ENCODE assay signal across 1 fruit fly cellular context in genomic region chr2L:223351-223750, dm6.
TF ChIP-seq lines count a peak whose summit lies in the region.

No protein-coding gene starts in this region.

TF ChIP-seq in whole organism, embryonic, 481 proteins besides CTCF, POLR2A, EP300 and RAD21 (continued from another document):
- TF ChIP-seq CG34376 (GFP tag; optimal IDR thresholded peaks at IDR 0.05; lab: Kevin White, UChicago), result no peak
- peak; percentile 83 for TF ChIP-seq bcd (GFP tag; optimal IDR thresholded peaks at IDR 0.05; lab: Kevin White, UChicago)
- no peak for TF ChIP-seq mirr (GFP tag; optimal IDR thresholded peaks at IDR 0.05; lab: Kevin White, UChicago)
- peak; percentile 83 for TF ChIP-seq CG7556 (GFP tag; optimal IDR thresholded peaks at IDR 0.05; lab: Kevin White, UChicago)
- TF ChIP-seq CkIIα-i1 (GFP tag; IDR thresholded peaks at IDR 0.05; lab: Robert Waterston, UW), result no peak
- TF ChIP-seq CG18011 (GFP tag; optimal IDR thresholded peaks at IDR 0.05; lab: Kevin White, UChicago), result peak; percentile 67
- TF ChIP-seq CG13894 (tag; optimal IDR thresholded peaks at IDR 0.05; lab: Kevin White, UChicago), result no peak
- TF ChIP-seq CG7372 (GFP tag; IDR thresholded peaks at IDR 0.05; lab: Robert Waterston, UW), result peak; percentile 54
- TF ChIP-seq HmgZ (tag; optimal IDR thresholded peaks at IDR 0.05; lab: Kevin White, UChicago), result peak; percentile 45
- TF ChIP-seq Bdp1 (GFP tag; optimal IDR thresholded peaks at IDR 0.05; lab: Kevin White, UChicago), result peak; percentile 73
- peak; percentile 63 for TF ChIP-seq nom (GFP tag; optimal IDR thresholded peaks at IDR 0.05; lab: Kevin White, UChicago)
- peak; percentile 87 for TF ChIP-seq phol (tag; optimal IDR thresholded peaks at IDR 0.05; lab: Kevin White, UChicago)
- peak; percentile 82 for TF ChIP-seq lmd (GFP tag; IDR thresholded peaks at IDR 0.05; lab: Robert Waterston, UW)
- TF ChIP-seq CG31441 (GFP tag; IDR thresholded peaks at IDR 0.05; lab: Robert Waterston, UW), result peak; percentile 92
- TF ChIP-seq Ada2b (GFP tag; IDR thresholded peaks at IDR 0.05; lab: Robert Waterston, UW), result peak; percentile 87
- peak; percentile 76 for TF ChIP-seq grau (tag; optimal IDR thresholded peaks at IDR 0.05; lab: Kevin White, UChicago)
- TF ChIP-seq CG11560 (tag; IDR thresholded peaks at IDR 0.05; lab: Robert Waterston, UW), result peak; percentile 41; the same call in 1 of the 3 replicates
- TF ChIP-seq CG7745 (tag; optimal IDR thresholded peaks at IDR 0.05; lab: Kevin White, UChicago), result no peak
- no peak for TF ChIP-seq sd (tag; optimal IDR thresholded peaks at IDR 0.05; lab: Kevin White, UChicago)
- peak; percentile 72 for TF ChIP-seq CG33557 (GFP tag; optimal IDR thresholded peaks at IDR 0.05; lab: Kevin White, UChicago)
- TF ChIP-seq cg (GFP tag; optimal IDR thresholded peaks at IDR 0.05; lab: Kevin White, UChicago), result no peak
- TF ChIP-seq ash1 (GFP tag; optimal IDR thresholded peaks at IDR 0.05; lab: Kevin White, UChicago), result no peak
- peak; percentile 93 for TF ChIP-seq so (GFP tag; IDR thresholded peaks at IDR 0.05; lab: Robert Waterston, UW)
- TF ChIP-seq CG4820 (GFP tag; optimal IDR thresholded peaks at IDR 0.05; lab: Kevin White, UChicago), result peak; percentile 90
- TF ChIP-seq jing (GFP tag; optimal IDR thresholded peaks at IDR 0.05; lab: Kevin White, UChicago), result peak; percentile 74
- TF ChIP-seq vnd (GFP tag; IDR thresholded peaks at IDR 0.05; lab: Robert Waterston, UW; ENCODE audit: partially characterized antibody), result no peak
- TF ChIP-seq CG7271 (tag; optimal IDR thresholded peaks at IDR 0.05; lab: Kevin White, UChicago), result peak; percentile 74
- TF ChIP-seq tio (GFP tag; optimal IDR thresholded peaks at IDR 0.05; lab: Kevin White, UChicago), result peak; percentile 85
- no peak for TF ChIP-seq inv (GFP tag; IDR thresholded peaks at IDR 0.05; lab: Robert Waterston, UW; ENCODE audit: partially characterized antibody)
- TF ChIP-seq corto (GFP tag; optimal IDR thresholded peaks at IDR 0.05; lab: Kevin White, UChicago), result peak; percentile 77
- TF ChIP-seq unc-4 (GFP tag; IDR thresholded peaks at IDR 0.05; lab: Robert Waterston, UW; ENCODE audit: partially characterized antibody), result no peak
- peak; percentile 84 for TF ChIP-seq CG14667 (GFP tag; IDR thresholded peaks at IDR 0.05; lab: Robert Waterston, UW)
- TF ChIP-seq CG12942 (GFP tag; optimal IDR thresholded peaks at IDR 0.05; lab: Kevin White, UChicago), result peak; percentile 69
- TF ChIP-seq Ets97D (GFP tag; optimal IDR thresholded peaks at IDR 0.05; lab: Kevin White, UChicago), result peak; percentile 59
- TF ChIP-seq CG14050 (GFP tag; IDR thresholded peaks at IDR 0.05; lab: Robert Waterston, UW), result peak; percentile 87
- TF ChIP-seq Dip2 (GFP tag; IDR thresholded peaks at IDR 0.05; lab: Robert Waterston, UW), result peak; percentile 39; the same call in 1 of the 2 replicates
- TF ChIP-seq dysf (GFP tag; IDR thresholded peaks at IDR 0.05; lab: Robert Waterston, UW), result peak; percentile 86
- no peak for TF ChIP-seq CG2129 (GFP tag; IDR thresholded peaks at IDR 0.05; lab: Robert Waterston, UW; ENCODE audit: partially characterized antibody)
- TF ChIP-seq run (tag; optimal IDR thresholded peaks at IDR 0.05; lab: Kevin White, UChicago), result peak; percentile 69
- peak; percentile 22; the same call in 1 of the 2 replicates for TF ChIP-seq crol (GFP tag; IDR thresholded peaks at IDR 0.05; lab: Robert Waterston, UW)
- TF ChIP-seq kah (GFP tag; optimal IDR thresholded peaks at IDR 0.05; lab: Kevin White, UChicago), result peak; percentile 51
- TF ChIP-seq ro (GFP tag; IDR thresholded peaks at IDR 0.05; lab: Robert Waterston, UW), result peak; percentile 61; the same call in 1 of the 2 replicates
- peak in 1 of 3 experiments; percentile 68 for TF ChIP-seq Stat92E (GFP tag; optimal IDR thresholded peaks at IDR 0.05; lab: Kevin White, UChicago)
- TF ChIP-seq CG9817 (tag; optimal IDR thresholded peaks at IDR 0.05; lab: Kevin White, UChicago), result peak; percentile 28
- TF ChIP-seq ttk (GFP tag; IDR thresholded peaks at IDR 0.05; lab: Robert Waterston, UW), result peak; percentile 92
- peak; percentile 93 for TF ChIP-seq stc (GFP tag; IDR thresholded peaks at IDR 0.05; lab: Robert Waterston, UW)
- TF ChIP-seq CG3726 (GFP tag; IDR thresholded peaks at IDR 0.05; lab: Robert Waterston, UW), result peak; percentile 91
- TF ChIP-seq hkb (optimal IDR thresholded peaks at IDR 0.05; lab: Kevin White, UChicago), result no peak
- peak; percentile 92 for TF ChIP-seq hkb (GFP tag; IDR thresholded peaks at IDR 0.05; lab: Robert Waterston, UW)
- no peak for TF ChIP-seq pan (optimal IDR thresholded peaks at IDR 0.05; lab: Kevin White, UChicago)
- peak in 1 of 2 experiments; percentile 95 for TF ChIP-seq pan (GFP tag; optimal IDR thresholded peaks at IDR 0.05 in 1 of 2, IDR thresholded peaks at IDR 0.05 in 1 of 2)
- TF ChIP-seq slou (GFP tag; optimal IDR thresholded peaks at IDR 0.05; lab: Kevin White, UChicago), result peak; percentile 74
- peak; percentile 74 for TF ChIP-seq odd (GFP tag; optimal IDR thresholded peaks at IDR 0.05; lab: Kevin White, UChicago)
- peak; percentile 91 for TF ChIP-seq HLH3B (GFP tag; IDR thresholded peaks at IDR 0.05; lab: Robert Waterston, UW)
- peak; percentile 82 for TF ChIP-seq CG7786 (GFP tag; optimal IDR thresholded peaks at IDR 0.05; lab: Kevin White, UChicago)
- TF ChIP-seq Opbp (GFP tag; IDR thresholded peaks at IDR 0.05; lab: Robert Waterston, UW; ENCODE audit: partially characterized antibody), result no peak
- TF ChIP-seq ase (GFP tag; IDR thresholded peaks at IDR 0.05; lab: Robert Waterston, UW), result peak; percentile 92
- TF ChIP-seq ato (GFP tag; IDR thresholded peaks at IDR 0.05; lab: Robert Waterston, UW; ENCODE audit: partially characterized antibody), result no peak
- TF ChIP-seq CG8924 (tag; optimal IDR thresholded peaks at IDR 0.05; lab: Kevin White, UChicago), result peak; percentile 74
- TF ChIP-seq Six4 (GFP tag; optimal IDR thresholded peaks at IDR 0.05; lab: Kevin White, UChicago), result peak; percentile 85
- TF ChIP-seq CG1602 (GFP tag; optimal IDR thresholded peaks at IDR 0.05; lab: Kevin White, UChicago), result peak; percentile 83
- TF ChIP-seq CG30403 (GFP tag; optimal IDR thresholded peaks at IDR 0.05; lab: Kevin White, UChicago), result peak; percentile 88
- peak; percentile 87 for TF ChIP-seq row (GFP tag; IDR thresholded peaks at IDR 0.05; lab: Robert Waterston, UW)
- no peak for TF ChIP-seq CG15479 (GFP tag; optimal IDR thresholded peaks at IDR 0.05; lab: Kevin White, UChicago)
- TF ChIP-seq Poxn (GFP tag; IDR thresholded peaks at IDR 0.05; lab: Robert Waterston, UW), result no peak
- TF ChIP-seq fd102C (GFP tag; optimal IDR thresholded peaks at IDR 0.05; lab: Kevin White, UChicago), result peak; percentile 61
- no peak for TF ChIP-seq abd-A (tag; optimal IDR thresholded peaks at IDR 0.05; lab: Kevin White, UChicago)
- TF ChIP-seq br (optimal IDR thresholded peaks at IDR 0.05; lab: Kevin White, UChicago), result no peak
- peak; percentile 80 for TF ChIP-seq CG16815 (GFP tag; optimal IDR thresholded peaks at IDR 0.05; lab: Kevin White, UChicago)
- TF ChIP-seq gcm2 (GFP tag; optimal IDR thresholded peaks at IDR 0.05; lab: Kevin White, UChicago), result peak; percentile 72
- peak; percentile 21; the same call in 1 of the 3 replicates for TF ChIP-seq C15 (GFP tag; IDR thresholded peaks at IDR 0.05; lab: Robert Waterston, UW)
- no peak for TF ChIP-seq D19B (GFP tag; optimal IDR thresholded peaks at IDR 0.05; lab: Kevin White, UChicago)
- no peak for TF ChIP-seq CG6175 (GFP tag; IDR thresholded peaks at IDR 0.05; lab: Robert Waterston, UW)
- peak; percentile 90 for TF ChIP-seq CG34422 (GFP tag; IDR thresholded peaks at IDR 0.05; lab: Robert Waterston, UW)
- peak; percentile 84 for TF ChIP-seq CG13775 (GFP tag; optimal IDR thresholded peaks at IDR 0.05; lab: Kevin White, UChicago)
- no peak; the same call in 1 of the 2 replicates for TF ChIP-seq dan (GFP tag; IDR thresholded peaks at IDR 0.05; lab: Robert Waterston, UW)
- TF ChIP-seq CG14965 (GFP tag; optimal IDR thresholded peaks at IDR 0.05; lab: Kevin White, UChicago; ENCODE audit: borderline replicate concordance), result peak; percentile 40
- TF ChIP-seq CG17328 (GFP tag; IDR thresholded peaks at IDR 0.05; lab: Robert Waterston, UW), result peak; percentile 95
- no peak for TF ChIP-seq grn (GFP tag; optimal IDR thresholded peaks at IDR 0.05; lab: Kevin White, UChicago)
- peak; percentile 85 for TF ChIP-seq CG18476 (GFP tag; optimal IDR thresholded peaks at IDR 0.05; lab: Kevin White, UChicago)
- no peak for TF ChIP-seq CG6791 (GFP tag; IDR thresholded peaks at IDR 0.05; lab: Robert Waterston, UW; ENCODE audit: partially characterized antibody)
- TF ChIP-seq pros (GFP tag; optimal IDR thresholded peaks at IDR 0.05; lab: Kevin White, UChicago), result no peak
- peak; percentile 73 for TF ChIP-seq CG11723 (GFP tag; optimal IDR thresholded peaks at IDR 0.05; lab: Kevin White, UChicago)
- peak; percentile 82 for TF ChIP-seq CG6813 (GFP tag; optimal IDR thresholded peaks at IDR 0.05; lab: Kevin White, UChicago)
- peak; percentile 93 for TF ChIP-seq Rx (GFP tag; IDR thresholded peaks at IDR 0.05; lab: Robert Waterston, UW)
- TF ChIP-seq zfh2 (GFP tag; optimal IDR thresholded peaks at IDR 0.05; lab: Kevin White, UChicago), result peak; percentile 27
- peak; percentile 81 to 82 for TF ChIP-seq dpn (GFP tag; optimal IDR thresholded peaks at IDR 0.05; lab: Kevin White, UChicago)
- TF ChIP-seq sisA (GFP tag; IDR thresholded peaks at IDR 0.05; lab: Robert Waterston, UW), result peak; percentile 93
- TF ChIP-seq h (optimal IDR thresholded peaks at IDR 0.05; lab: Kevin White, UChicago), result no peak
- TF ChIP-seq CG9932 (GFP tag; IDR thresholded peaks at IDR 0.05; lab: Robert Waterston, UW), result peak; percentile 39; the same call in 1 of the 2 replicates
- peak; percentile 51 for TF ChIP-seq sqz (GFP tag; optimal IDR thresholded peaks at IDR 0.05; lab: Kevin White, UChicago)
- TF ChIP-seq peb (GFP tag; IDR thresholded peaks at IDR 0.05; lab: Robert Waterston, UW), result peak; percentile 89
- peak; percentile 84 for TF ChIP-seq CG7839 (tag; optimal IDR thresholded peaks at IDR 0.05; lab: Kevin White, UChicago)
- TF ChIP-seq CG8281 (tag; optimal IDR thresholded peaks at IDR 0.05; lab: Kevin White, UChicago), result peak; percentile 48
- peak; percentile 80 for TF ChIP-seq Aef1 (GFP tag; IDR thresholded peaks at IDR 0.05; lab: Robert Waterston, UW)
- peak; percentile 70 for TF ChIP-seq ERR (GFP tag; optimal IDR thresholded peaks at IDR 0.05; lab: Kevin White, UChicago)
- no peak for TF ChIP-seq CG1832 (GFP tag; optimal IDR thresholded peaks at IDR 0.05; lab: Kevin White, UChicago)
- peak; percentile 53 for TF ChIP-seq al (GFP tag; IDR thresholded peaks at IDR 0.05; lab: Robert Waterston, UW)
- peak; percentile 95 for TF ChIP-seq otp (GFP tag; IDR thresholded peaks at IDR 0.05; lab: Robert Waterston, UW)
- peak; percentile 49; the same call in 1 of the 2 replicates for TF ChIP-seq toy (GFP tag; IDR thresholded peaks at IDR 0.05; lab: Robert Waterston, UW)
- peak; percentile 90 for TF ChIP-seq CG8388 (GFP tag; optimal IDR thresholded peaks at IDR 0.05; lab: Kevin White, UChicago)
- peak; percentile 74 for TF ChIP-seq CG4854 (GFP tag; optimal IDR thresholded peaks at IDR 0.05; lab: Kevin White, UChicago)
- TF ChIP-seq bsh (GFP tag; optimal IDR thresholded peaks at IDR 0.05; lab: Kevin White, UChicago), result peak; percentile 93 to 94
- peak; percentile 88 for TF ChIP-seq Oli (tag; optimal IDR thresholded peaks at IDR 0.05; lab: Kevin White, UChicago)
- peak; percentile 79 for TF ChIP-seq Mes4 (GFP tag; optimal IDR thresholded peaks at IDR 0.05; lab: Kevin White, UChicago)
- TF ChIP-seq gt (GFP tag; IDR thresholded peaks at IDR 0.05; lab: Robert Waterston, UW), result peak; percentile 79
- peak; percentile 69 for TF ChIP-seq CrebB (tag; optimal IDR thresholded peaks at IDR 0.05; lab: Kevin White, UChicago)
- no peak for TF ChIP-seq gfzf (GFP tag; optimal IDR thresholded peaks at IDR 0.05; lab: Kevin White, UChicago)
- TF ChIP-seq CG5953 (GFP tag; IDR thresholded peaks at IDR 0.05; lab: Robert Waterston, UW), result peak; percentile 92
- TF ChIP-seq CG12744 (GFP tag; optimal IDR thresholded peaks at IDR 0.05; lab: Kevin White, UChicago), result peak; percentile 66
- peak; percentile 60 for TF ChIP-seq CG10147 (GFP tag; optimal IDR thresholded peaks at IDR 0.05; lab: Kevin White, UChicago)
- peak; percentile 89 for TF ChIP-seq Hsf (GFP tag; optimal IDR thresholded peaks at IDR 0.05; lab: Kevin White, UChicago)
- TF ChIP-seq CG17361 (GFP tag; IDR thresholded peaks at IDR 0.05; lab: Robert Waterston, UW), result peak; percentile 90
- no peak for TF ChIP-seq ftz-f1 (GFP tag; optimal IDR thresholded peaks at IDR 0.05; lab: Kevin White, UChicago)
TF ChIP-seq in whole organism, embryonic: peak in this region for 380.
